Fruit fly (Drosophila melanogaster): ENCODE measurements around the gene CG12011.

dm6 chr3L:1676222-1676621, 18.2 kb upstream of the CG12011 start:
- no peak for TF ChIP-seq Crg-1 (GFP tag; optimal IDR thresholded peaks at IDR 0.05)
- TF ChIP-seq Hr96 (GFP tag; optimal IDR thresholded peaks at IDR 0.05) = no peak
- TF ChIP-seq CG14711 (tag; optimal IDR thresholded peaks at IDR 0.05) = no peak
- TF ChIP-seq kay (GFP tag; ENCODE audit: borderline replicate concordance) = no peak
- no peak for TF ChIP-seq CG33017 (tag; optimal IDR thresholded peaks at IDR 0.05)
- TF ChIP-seq Clk (GFP tag; optimal IDR thresholded peaks at IDR 0.05) = no peak
- no peak for TF ChIP-seq pad (GFP tag; optimal IDR thresholded peaks at IDR 0.05)
- TF ChIP-seq toe (GFP tag; optimal IDR thresholded peaks at IDR 0.05) = no peak
- no peak for TF ChIP-seq CG5204 (GFP tag; optimal IDR thresholded peaks at IDR 0.05)
- no peak for TF ChIP-seq Mnt (GFP tag; optimal IDR thresholded peaks at IDR 0.05)
- TF ChIP-seq CG7045 (GFP tag; optimal IDR thresholded peaks at IDR 0.05) = no peak
- TF ChIP-seq ovo (GFP tag; optimal IDR thresholded peaks at IDR 0.05) = no peak

Data from whole organism, adult.